Fruit fly (Drosophila melanogaster): ENCODE measurements around the gene gdl-ORF39.

gdl-ORF39 gene

dm6 chr3L:15514405-15514804 is 5.2 kb downstream of the gdl-ORF39 start (continued):
- no peak for TF ChIP-seq E2f1 (GFP tag; IDR thresholded peaks at IDR 0.05)
- no peak for TF ChIP-seq CG18476 (GFP tag; optimal IDR thresholded peaks at IDR 0.05)
- TF ChIP-seq gsb (GFP tag; IDR thresholded peaks at IDR 0.05), result no peak
- no peak for TF ChIP-seq nau (GFP tag; optimal IDR thresholded peaks at IDR 0.05)
- TF ChIP-seq CG6854 (GFP tag; optimal IDR thresholded peaks at IDR 0.05), result no peak
- TF ChIP-seq CG11504 (tag; optimal IDR thresholded peaks at IDR 0.05), result no peak
- TF ChIP-seq CG3995 (GFP tag; optimal IDR thresholded peaks at IDR 0.05), result no peak
- TF ChIP-seq maf-S (GFP tag; optimal IDR thresholded peaks at IDR 0.05), result no peak
- TF ChIP-seq dmrt11E (tag; optimal IDR thresholded peaks at IDR 0.05), result no peak
- peak; percentile 86 for TF ChIP-seq ftz-f1 (GFP tag; optimal IDR thresholded peaks at IDR 0.05)
- TF ChIP-seq btn (GFP tag; optimal IDR thresholded peaks at IDR 0.05), result no peak
- no peak for TF ChIP-seq twi (tag; optimal IDR thresholded peaks at IDR 0.05)
- no peak for TF ChIP-seq CG16815 (GFP tag; optimal IDR thresholded peaks at IDR 0.05)
- no peak for TF ChIP-seq amos (GFP tag; IDR thresholded peaks at IDR 0.05; ENCODE audit: partially characterized antibody)
- no peak for TF ChIP-seq CG11456 (GFP tag; IDR thresholded peaks at IDR 0.05)
- no peak for TF ChIP-seq toy (GFP tag; IDR thresholded peaks at IDR 0.05)
- no peak for TF ChIP-seq CG10147 (GFP tag; optimal IDR thresholded peaks at IDR 0.05)
- TF ChIP-seq insv (GFP tag; optimal IDR thresholded peaks at IDR 0.05), result no peak
- no peak for TF ChIP-seq danr (GFP tag; IDR thresholded peaks at IDR 0.05)
- TF ChIP-seq Antp (GFP tag; optimal IDR thresholded peaks at IDR 0.05), result no peak
- no peak for TF ChIP-seq tin (GFP tag; optimal IDR thresholded peaks at IDR 0.05)
- TF ChIP-seq chinmo (GFP tag; IDR thresholded peaks at IDR 0.05; ENCODE audit: partially characterized antibody), result peak; percentile 82; the same call in 3 of the 4 replicates
- TF ChIP-seq Hr39 (optimal IDR thresholded peaks at IDR 0.05), result no peak
- peak; percentile 3 for TF ChIP-seq CG1233 (GFP tag; optimal IDR thresholded peaks at IDR 0.05)
- no peak for TF ChIP-seq HmgD (GFP tag; optimal IDR thresholded peaks at IDR 0.05)
- TF ChIP-seq CG15514 (GFP tag; optimal IDR thresholded peaks at IDR 0.05), result peak; percentile 12
- peak; percentile 49 for TF ChIP-seq sqz (GFP tag; optimal IDR thresholded peaks at IDR 0.05)
- TF ChIP-seq kni (GFP tag; optimal IDR thresholded peaks at IDR 0.05), result no peak
- no peak for TF ChIP-seq sima (GFP tag; optimal IDR thresholded peaks at IDR 0.05)
- TF ChIP-seq sug (tag; optimal IDR thresholded peaks at IDR 0.05), result peak; percentile 66
- TF ChIP-seq slbo (GFP tag; IDR thresholded peaks at IDR 0.05), result no peak
- TF ChIP-seq Ets97D (GFP tag; optimal IDR thresholded peaks at IDR 0.05), result no peak
- TF ChIP-seq CG8944 (GFP tag; optimal IDR thresholded peaks at IDR 0.05), result no peak
- TF ChIP-seq CG7963 (GFP tag; IDR thresholded peaks at IDR 0.05; ENCODE audit: partially characterized antibody), result no peak
- no peak for TF ChIP-seq Oaz (GFP tag; IDR thresholded peaks at IDR 0.05)
- TF ChIP-seq zen (tag; optimal IDR thresholded peaks at IDR 0.05), result no peak
- peak; percentile 84 for TF ChIP-seq chn (GFP tag; optimal IDR thresholded peaks at IDR 0.05)
- no peak for TF ChIP-seq pb (GFP tag; optimal IDR thresholded peaks at IDR 0.05)
- peak; percentile 86 for TF ChIP-seq abd-A (tag; optimal IDR thresholded peaks at IDR 0.05)
- TF ChIP-seq crol (GFP tag; IDR thresholded peaks at IDR 0.05), result peak; percentile 98
- no peak for TF ChIP-seq CG32772 (GFP tag; IDR thresholded peaks at IDR 0.05)
- no peak for TF ChIP-seq exex (tag; optimal IDR thresholded peaks at IDR 0.05)
- TF ChIP-seq CG1832 (GFP tag; optimal IDR thresholded peaks at IDR 0.05), result peak; percentile 82
- TF ChIP-seq wdn (GFP tag; IDR thresholded peaks at IDR 0.05), result no peak
- no peak for TF ChIP-seq salm (tag; optimal IDR thresholded peaks at IDR 0.05)
- no peak for TF ChIP-seq CG13296 (GFP tag; optimal IDR thresholded peaks at IDR 0.05)
- TF ChIP-seq CG10543 (GFP tag; optimal IDR thresholded peaks at IDR 0.05), result no peak
- TF ChIP-seq tup (GFP tag; optimal IDR thresholded peaks at IDR 0.05), result no peak
- no peak for TF ChIP-seq pita (GFP tag; optimal IDR thresholded peaks at IDR 0.05)
- no peak for TF ChIP-seq Ada2b (GFP tag; IDR thresholded peaks at IDR 0.05)
- TF ChIP-seq HmgZ (tag; optimal IDR thresholded peaks at IDR 0.05), result peak; percentile 9
- TF ChIP-seq D (optimal IDR thresholded peaks at IDR 0.05), result no peak
- no peak for TF ChIP-seq D (GFP tag; optimal IDR thresholded peaks at IDR 0.05)

All from whole organism, embryonic.